Worm (Caenorhabditis elegans) whole organism, L4 larva: ENCODE measurements around the gene pri-1.

Experiments
- T20F7.1 ChIP-seq: fragments of 200-800 bp; sonication (Bioruptor generic); optimal IDR thresholded peaks from 2 replicates; lab custom pipeline; 2018; ENCODE audit warnings: mild to moderate bottlenecking, missing genetic modification characterization, missing compliant biosample characterization
- aha-1 ChIP-seq: fragments of 150-350 bp; peaks from one replicate; lab custom pipeline; 2014; ENCODE audit warnings: missing biosample characterization, missing genetic modification characterization
- arid-1 ChIP-seq: fragments of 200-800 bp; sonication (Bioruptor generic); conservative IDR thresholded peaks from 2 replicates; pipeline ENCODE4 v1.3.6; 2022; ENCODE audit warnings: missing genetic modification reagents, missing genetic modification characterization, missing compliant biosample characterization
- ceh-32 ChIP-seq: sonication (generic microtip); optimal IDR thresholded peaks from 2 replicates; lab custom pipeline; 2016; ENCODE audit warnings: mild to moderate bottlenecking, missing genetic modification characterization, missing compliant biosample characterization; ENCODE audit not compliant: poor library complexity
- ceh-62 ChIP-seq: sonication (generic microtip); optimal IDR thresholded peaks from 2 replicates; lab custom pipeline; 2017; ENCODE audit warnings: missing biosample characterization, missing genetic modification characterization
- dmd-8 ChIP-seq: fragments of 200-800 bp; sonication (Bioruptor generic); IDR thresholded peaks from 2 replicates; pipeline ENCODE4 v1.3.6; 2022; ENCODE audit warnings: missing genetic modification characterization, missing compliant biosample characterization
- duxl-1 ChIP-seq: sonication (generic microtip); optimal IDR thresholded peaks from 2 replicates; lab custom pipeline; 2016; ENCODE audit warnings: mild to moderate bottlenecking, missing genetic modification characterization, moderate library complexity, missing compliant biosample characterization; ENCODE audit not compliant: poor library complexity
- dve-1 ChIP-seq: sonication (generic microtip); optimal IDR thresholded peaks from 2 replicates; lab custom pipeline; 2017; ENCODE audit warnings: antibody characterized with exemption, mild to moderate bottlenecking, missing genetic modification characterization, missing compliant biosample characterization; ENCODE audit not compliant: insufficient read depth
- egl-43 ChIP-seq: fragments of 200-800 bp; sonication (Bioruptor generic); IDR thresholded peaks from 2 replicates; pipeline ENCODE4 v1.3.6; 2022; ENCODE audit warnings: missing genetic modification reagents, missing genetic modification characterization, missing compliant biosample characterization
- fos-1 ChIP-seq: fragments of 150-350 bp; optimal IDR thresholded peaks from 2 replicates; lab custom pipeline; 2014; ENCODE audit warnings: missing biosample characterization, missing genetic modification characterization
- gei-8 ChIP-seq: fragments of 200-800 bp; sonication (Bioruptor generic); optimal IDR thresholded peaks from 2 replicates; lab custom pipeline; 2018; ENCODE audit warnings: mild to moderate bottlenecking, missing genetic modification characterization, missing compliant biosample characterization
- hif-1 ChIP-seq, 2 experiments: sonication (generic microtip); optimal IDR thresholded peaks; 2 replicates each; lab custom pipeline; 2016 to 2017; ENCODE audit warnings: missing compliant biosample characterization in 2 of 2, missing genetic modification characterization in 2 of 2, missing genetic modification reagents in 2 of 2, missing genotype in 2 of 2, mild to moderate bottlenecking in 1 of 2
- hlh-11 ChIP-seq: fragments of 200-800 bp; sonication (Bioruptor generic); optimal IDR thresholded peaks from 2 replicates; lab custom pipeline; 2018; ENCODE audit warnings: mild to moderate bottlenecking, missing genetic modification characterization, missing compliant biosample characterization
- hlh-30 ChIP-seq: sonication (generic microtip); optimal IDR thresholded peaks from 2 replicates; lab custom pipeline; 2017; ENCODE audit warnings: antibody characterized with exemption, mild to moderate bottlenecking, missing genetic modification characterization, missing compliant biosample characterization; ENCODE audit not compliant: insufficient read depth
- lim-7 ChIP-seq: fragments of 200-800 bp; sonication (Bioruptor generic); IDR thresholded peaks from 2 replicates; pipeline ENCODE4 v1.3.6; 2022; ENCODE audit warnings: missing genetic modification characterization, missing compliant biosample characterization
- lin-15B ChIP-seq: fragments of 150-350 bp; sonication (generic microtip); optimal IDR thresholded peaks from 3 replicates; lab custom pipeline; 2014; ENCODE audit warnings: missing biosample characterization, missing genetic modification characterization
- madf-5 ChIP-seq, 2 experiments: fragments of 200-800 bp; sonication (Bioruptor generic); IDR thresholded peaks; 2 replicates each; pipeline ENCODE4 v1.3.6; 2022; ENCODE audit warnings: missing compliant biosample characterization in 2 of 2, missing genetic modification characterization in 2 of 2
- mdl-1 ChIP-seq, 2 experiments: fragments of 150-350 bp in 1 of 2; sonication (generic microtip) in 1 of 2; optimal IDR thresholded peaks; 2 replicates each; lab custom pipeline; 2014 to 2017; ENCODE audit warnings: missing biosample characterization in 2 of 2, missing genetic modification characterization in 2 of 2
- mes-2 ChIP-seq: sonication (generic microtip); optimal IDR thresholded peaks from 2 replicates; lab custom pipeline; 2016; ENCODE audit warnings: missing genotype, mild to moderate bottlenecking, missing genetic modification characterization, missing compliant biosample characterization; ENCODE audit not compliant: poor library complexity, severe bottlenecking
- mxl-2 ChIP-seq: fragments of 200-800 bp; sonication (Bioruptor generic); conservative IDR thresholded peaks from 2 replicates; pipeline ENCODE4 v1.3.6; 2022; ENCODE audit warnings: missing genetic modification reagents, missing genetic modification characterization, missing compliant biosample characterization
- mxl-3 ChIP-seq: fragments of 200-800 bp; sonication (Bioruptor generic); optimal IDR thresholded peaks from 2 replicates; lab custom pipeline; 2018; ENCODE audit warnings: mild to moderate bottlenecking, missing genetic modification characterization, missing compliant biosample characterization
- nhr-102 ChIP-seq: sonication (generic microtip); optimal IDR thresholded peaks from 2 replicates; lab custom pipeline; 2016; ENCODE audit warnings: mild to moderate bottlenecking, missing genetic modification characterization, moderate library complexity, missing compliant biosample characterization
- nhr-25 ChIP-seq: sonication (generic microtip); optimal IDR thresholded peaks from 2 replicates; lab custom pipeline; 2017; ENCODE audit warnings: missing genetic modification characterization, mild to moderate bottlenecking, missing compliant biosample characterization, antibody characterized with exemption, moderate library complexity, borderline replicate concordance; ENCODE audit not compliant: insufficient read depth
- nhr-28 ChIP-seq: fragments of 150-350 bp; optimal IDR thresholded peaks from 2 replicates; lab custom pipeline; 2014; ENCODE audit warnings: missing biosample characterization, missing genetic modification characterization
- nhr-41 ChIP-seq: fragments of 200-800 bp; sonication (Bioruptor generic); IDR thresholded peaks from 2 replicates; pipeline ENCODE4 v1.3.6; 2022; ENCODE audit warnings: missing genetic modification reagents, missing genetic modification characterization, missing compliant biosample characterization
- php-3 ChIP-seq: fragments of 200-800 bp; sonication (Bioruptor generic); IDR thresholded peaks from 2 replicates; pipeline ENCODE4 v1.3.6; 2022; ENCODE audit warnings: missing genetic modification reagents, missing genetic modification characterization, missing compliant biosample characterization
- rbr-2 ChIP-seq: sonication (generic microtip); optimal IDR thresholded peaks from 2 replicates; lab custom pipeline; 2016; ENCODE audit warnings: missing genotype, missing genetic modification characterization, missing compliant biosample characterization
- snpc-4 ChIP-seq: fragments of 150-350 bp; optimal IDR thresholded peaks from 2 replicates; lab custom pipeline; 2014; ENCODE audit warnings: missing biosample characterization, missing genetic modification characterization
- tra-1 ChIP-seq: fragments of 200-800 bp; sonication (Bioruptor generic); IDR thresholded peaks from 2 replicates; pipeline ENCODE4 v1.3.6; 2022; ENCODE audit warnings: missing genetic modification reagents, missing genetic modification characterization, missing compliant biosample characterization
- unc-130 ChIP-seq: sonication (generic microtip); optimal IDR thresholded peaks from 2 replicates; lab custom pipeline; 2016; ENCODE audit warnings: missing genetic modification reagents, missing genetic modification characterization, missing compliant biosample characterization
- unc-62 ChIP-seq, 3 experiments: fragments of 150-350 bp in 1 of 3; sonication (generic microtip); optimal IDR thresholded peaks in 2 of 3; peaks in 1 of 3; 1 replicate in 1 of 3; 2 replicates in 2 of 3; lab custom pipeline; 2014 to 2017; ENCODE audit warnings: missing biosample characterization in 3 of 3, missing genetic modification characterization in 3 of 3, missing genetic modification reagents in 3 of 3, missing genotype in 1 of 3
- vab-7 ChIP-seq: fragments of 200-800 bp; sonication (Bioruptor generic); IDR thresholded peaks from 2 replicates; pipeline ENCODE4 v1.3.6; 2022; ENCODE audit warnings: missing genetic modification reagents, missing genetic modification characterization, missing compliant biosample characterization
- zfp-2 ChIP-seq: sonication (generic microtip); optimal IDR thresholded peaks from 2 replicates; lab custom pipeline; 2016; ENCODE audit warnings: mild to moderate bottlenecking, missing genetic modification characterization, missing compliant biosample characterization
- zip-11 ChIP-seq: fragments of 200-800 bp; sonication (Bioruptor generic); IDR thresholded peaks from 2 replicates; pipeline ENCODE4 v1.3.6; 2022; ENCODE audit warnings: missing genetic modification characterization, missing compliant biosample characterization

Gene pri-1

DNA sequence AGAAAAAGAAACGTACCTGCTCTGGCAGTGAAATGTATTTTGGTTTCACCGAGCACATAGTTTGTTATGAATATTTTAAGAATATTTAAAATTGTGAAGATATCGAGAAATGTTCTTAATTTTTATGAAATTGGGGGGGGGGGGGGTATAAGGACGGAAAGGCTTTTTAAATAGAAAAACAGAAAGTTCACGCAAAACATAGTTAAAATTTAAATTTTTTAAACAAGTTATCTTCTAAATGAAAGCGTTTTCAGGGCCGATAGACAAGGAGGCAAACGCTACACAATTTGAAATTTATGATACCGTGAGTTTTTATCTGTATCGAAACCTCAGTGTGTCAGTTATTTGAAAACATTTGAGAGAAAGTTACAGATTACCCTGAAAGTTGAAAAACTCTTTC, 41.7 kb upstream of the pri-1 start, which contains the start of gene C15H7.4:
Gene C15H7.4, minus strand, starts transcription at position 101 of the 400 bp plus-strand sequence.
- no peak for TF ChIP-seq gei-8
- TF ChIP-seq php-3 (GFP tag; lab: Robert Waterston, UW): no peak
- TF ChIP-seq egl-43: no peak
- TF ChIP-seq ceh-32 (tag; lab: Kevin White, UChicago): no peak
- no peak for TF ChIP-seq lim-7 (GFP tag; lab: Robert Waterston, UW)
- TF ChIP-seq madf-5 (GFP tag; IDR thresholded peaks at IDR 0.05; lab: Robert Waterston, UW): no peak
- no peak for TF ChIP-seq dve-1 (tag; lab: Kevin White, UChicago)
- no peak for TF ChIP-seq nhr-25 (tag; lab: Kevin White, UChicago)
- TF ChIP-seq ceh-62 (tag; lab: Kevin White, UChicago): no peak
- no peak for TF ChIP-seq hif-1 (tag; optimal IDR thresholded peaks at IDR 0.05; lab: Kevin White, UChicago)
- no peak for TF ChIP-seq mxl-2 (GFP tag; lab: Robert Waterston, UW)
- no peak for TF ChIP-seq nhr-102 (tag; lab: Kevin White, UChicago)
- TF ChIP-seq tra-1 (GFP tag; lab: Robert Waterston, UW): no peak
- TF ChIP-seq unc-62 (GFP tag; optimal IDR thresholded peaks at IDR 0.05 in 1 of 2; lab: Kevin White, UChicago): no peak
- TF ChIP-seq unc-62 (tag; optimal IDR thresholded peaks at IDR 0.05; lab: Kevin White, UChicago): no peak
- TF ChIP-seq mes-2 (tag; lab: Kevin White, UChicago): no peak
- TF ChIP-seq, all 104 proteins: peak for 0

DNA sequence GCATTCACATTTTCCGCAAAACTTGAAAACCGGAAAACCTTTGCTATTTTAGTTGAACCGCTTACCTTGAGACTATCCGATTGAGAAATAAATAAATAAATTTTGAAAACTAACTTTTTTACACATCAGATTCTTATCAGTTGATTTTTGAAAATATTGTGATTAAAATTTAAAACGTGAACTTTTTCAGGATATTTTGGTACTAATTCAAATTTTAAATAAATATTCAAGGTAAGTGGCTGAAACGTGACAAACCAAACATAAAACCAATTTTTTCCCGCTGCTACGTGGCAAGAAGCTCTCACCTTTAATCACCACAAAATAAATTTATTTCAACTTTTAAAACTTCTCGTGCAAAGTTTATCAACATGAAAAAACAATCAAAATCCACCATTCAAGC, 37.8 kb upstream of the pri-1 start, which contains the start of gene C15H7.3:
Gene C15H7.3, minus strand, starts transcription at position 101 of the 400 bp plus-strand sequence.
- TF ChIP-seq arid-1 (GFP tag; lab: Robert Waterston, UW): no peak
- TF ChIP-seq tra-1 (GFP tag; lab: Robert Waterston, UW): no peak
- no peak for TF ChIP-seq rbr-2 (tag; lab: Kevin White, UChicago)
- no peak for TF ChIP-seq snpc-4 (tag; lab: Kevin White, UChicago)
- TF ChIP-seq lin-15B (tag; lab: Kevin White, UChicago): no peak
- no peak for TF ChIP-seq T20F7.1 (GFP tag; lab: Kevin White, UChicago)
- no peak for TF ChIP-seq duxl-1 (tag; lab: Kevin White, UChicago)

DNA sequence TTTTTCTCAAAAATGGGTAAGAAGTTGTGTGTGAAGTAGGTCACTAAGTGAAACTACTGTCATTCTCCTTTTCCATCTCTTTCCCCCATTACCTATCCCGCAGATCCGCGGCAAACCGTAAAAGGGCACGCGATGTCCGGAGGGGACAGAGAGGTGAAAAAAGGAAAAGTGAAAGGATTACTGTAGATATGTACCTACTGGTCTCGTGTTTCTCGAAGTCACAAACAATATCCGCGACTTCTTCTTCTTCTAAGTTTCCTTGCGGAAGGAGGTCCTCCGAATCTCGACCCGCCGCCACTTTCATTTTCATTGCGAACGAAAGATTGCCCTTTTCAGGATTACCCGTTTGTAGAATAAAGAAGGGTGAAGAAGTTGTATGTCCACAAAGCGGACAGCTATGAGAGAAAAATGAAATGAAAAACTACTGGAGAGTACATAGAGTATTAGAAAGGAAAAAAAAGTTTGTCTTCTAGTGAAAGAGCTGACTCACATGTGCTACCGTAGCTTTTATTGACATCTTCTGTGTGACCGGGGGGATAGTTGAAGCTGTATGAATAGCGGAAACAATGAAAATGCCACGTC, 32.5 kb upstream of the pri-1 start:
- TF ChIP-seq nhr-28 (peak; percentile 53), unc-62 (GFP tag; optimal IDR thresholded peaks at IDR 0.05 in 1 of 2; lab: Kevin White, UChicago) (peak in 1 of 2 experiments; percentile 93), unc-62 (tag; optimal IDR thresholded peaks at IDR 0.05; lab: Kevin White, UChicago) (no peak), hlh-11 (tag; lab: Kevin White, UChicago) (peak; percentile 21), mxl-3 (GFP tag; lab: Kevin White, UChicago) (peak; percentile 34), ceh-62 (tag; lab: Kevin White, UChicago) (no peak), aha-1 (tag; lab: Kevin White, UChicago) (peak; percentile 23), egl-43 (no peak), mdl-1 (tag; optimal IDR thresholded peaks at IDR 0.05; lab: Kevin White, UChicago) (peak in 1 of 2 experiments; percentile 19), hlh-30 (tag; lab: Kevin White, UChicago) (peak; percentile 43), dmd-8 (no peak)
- TF ChIP-seq, all 104 proteins: peak for 7

DNA sequence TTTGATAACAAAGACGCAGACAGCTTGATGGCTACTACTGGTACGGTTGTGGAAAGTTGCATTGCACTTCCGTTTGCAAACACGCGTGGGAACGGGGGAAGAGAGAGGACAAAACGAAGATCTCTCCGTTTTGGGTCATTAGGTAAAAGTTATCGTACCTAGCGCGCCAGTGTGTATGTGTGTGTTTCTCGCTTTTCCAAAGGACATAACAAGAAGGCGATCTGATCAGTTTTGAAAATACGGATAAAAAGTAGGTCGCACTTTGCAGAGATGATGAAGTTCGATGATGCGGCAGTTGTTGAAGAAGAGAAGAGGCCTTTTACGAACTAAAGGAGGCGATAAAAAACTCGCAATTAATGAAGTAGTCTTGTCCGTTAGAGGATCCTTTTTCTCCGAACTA, 31.0 kb upstream of the pri-1 start:
- no peak for TF ChIP-seq vab-7 (GFP tag; lab: Robert Waterston, UW)
- no peak for TF ChIP-seq fos-1 (tag; lab: Kevin White, UChicago)
- TF ChIP-seq zip-11 (GFP tag; lab: Robert Waterston, UW): no peak
- no peak for TF ChIP-seq nhr-41
- no peak for TF ChIP-seq zfp-2
- TF ChIP-seq nhr-28: peak; percentile 4
- no peak for TF ChIP-seq unc-130 (GFP tag; lab: Kevin White, UChicago)
- TF ChIP-seq, all 104 proteins: peak for 1
